Fruit fly (Drosophila melanogaster) whole organism: ENCODE data around the gene CG43145.

Experiments
- CG8478 ChIP-seq: fragments of >200 bp; optimal IDR thresholded peaks from 2 replicates; lab custom pipeline; 2018; ENCODE audit warnings: inconsistent platforms
- Dll ChIP-seq: fragments of >200 bp; optimal IDR thresholded peaks from 2 replicates; lab custom pipeline; 2017
- EcR ChIP-seq, 2 experiments: fragments of >200 bp; optimal IDR thresholded peaks; 2 replicates each; lab custom pipeline; 2017; ENCODE audit warnings: missing biosample characterization in 2 of 2, missing genetic modification characterization in 2 of 2, missing genetic modification reagents in 2 of 2
- psq ChIP-seq: fragments of >200 bp; optimal IDR thresholded peaks from 2 replicates; lab custom pipeline; 2017
- usp ChIP-seq: fragments of >200 bp; optimal IDR thresholded peaks from 2 replicates; lab custom pipeline; 2017; ENCODE audit warnings: missing biosample characterization, missing genetic modification characterization, mixed read lengths

dm6 chr2L:3703260-3703659 is 1.6 kb downstream of the CG43145 start, which contains the start of gene CG2816:
- no peak for TF ChIP-seq EcR (GFP tag; optimal IDR thresholded peaks at IDR 0.05; lab: Kevin White, UChicago)
- no peak for TF ChIP-seq usp (GFP tag; lab: Kevin White, UChicago)
- no peak for TF ChIP-seq CG8478 (lab: Kevin White, UChicago)
- no peak for TF ChIP-seq Dll
- TF ChIP-seq psq, result no peak
